Worm (Caenorhabditis elegans): ENCODE data around the gene smrd-1.

ce11 chrIII:10469574-10470055 lies 33.8 kb upstream of the smrd-1 start, which contains the start of gene D2045.5:
- TF ChIP-seq dve-1 (tag; optimal IDR thresholded peaks at IDR 0.05) (no peak), ceh-14 (tag; optimal IDR thresholded peaks at IDR 0.05) (no peak), sdc-2 (tag; optimal IDR thresholded peaks at IDR 0.05) (no peak), F13H6.1 (tag; optimal IDR thresholded peaks at IDR 0.05) (no peak), pha-4 (tag; optimal IDR thresholded peaks at IDR 0.05) (no peak), unc-42 (tag; optimal IDR thresholded peaks at IDR 0.05) (no peak), hlh-13 (GFP tag; optimal IDR thresholded peaks at IDR 0.05) (no peak), fax-1 (tag; optimal IDR thresholded peaks at IDR 0.05) (no peak), gmeb-2 (tag; optimal IDR thresholded peaks at IDR 0.05) (no peak)
